Fruit fly (Drosophila melanogaster) whole organism, embryonic: ENCODE measurements around the gene Sgsh.

Experiments used
- ATbp ChIP-seq: fragments of 200-800 bp; sonication (Bioruptor generic); optimal IDR thresholded peaks from 2 replicates; lab custom pipeline; 2017; ENCODE audit warnings: missing biosample characterization, mild to moderate bottlenecking, missing genetic modification characterization, missing genetic modification reagents
- Atf6 ChIP-seq: fragments of 200-800 bp; sonication (Bioruptor generic); IDR thresholded peaks from 2 replicates; pipeline ENCODE4 v1.3.6; 2022; ENCODE audit warnings: missing biosample characterization, missing genetic modification characterization
- CG12769 ChIP-seq: fragments of 200-800 bp; sonication (Bioruptor generic); optimal IDR thresholded peaks from 2 replicates; lab custom pipeline; 2019; ENCODE audit warnings: missing biosample characterization, mild to moderate bottlenecking, missing genetic modification characterization, moderate library complexity
- CG13123 ChIP-seq: fragments of 200-800 bp; sonication (Bioruptor generic); optimal IDR thresholded peaks from 2 replicates; lab custom pipeline; 2016; ENCODE audit warnings: missing biosample characterization, missing genetic modification characterization
- CG14710 ChIP-seq: fragments of 200-800 bp; sonication (Bioruptor generic); optimal IDR thresholded peaks from 3 replicates; lab custom pipeline; 2019; ENCODE audit warnings: missing biosample characterization, mild to moderate bottlenecking, missing genetic modification characterization, moderate library complexity
- CG1603 ChIP-seq: fragments of 200-800 bp; sonication (Bioruptor generic); optimal IDR thresholded peaks from 2 replicates; lab custom pipeline; 2019; ENCODE audit warnings: missing biosample characterization, mild to moderate bottlenecking, missing genetic modification characterization, moderate library complexity
- CG3163 ChIP-seq: fragments of 200-800 bp; sonication (Bioruptor generic); optimal IDR thresholded peaks from 3 replicates; lab custom pipeline; 2016; ENCODE audit warnings: missing biosample characterization, missing genetic modification characterization
- CG34422 ChIP-seq: fragments of 200-800 bp; sonication (Bioruptor generic); IDR thresholded peaks from 3 replicates; pipeline ENCODE4 v1.3.6; 2022; ENCODE audit warnings: missing biosample characterization, missing genetic modification characterization
- CG6791 ChIP-seq: fragments of 200-800 bp; sonication (Bioruptor generic); IDR thresholded peaks from 3 replicates; pipeline ENCODE4 v1.3.6; 2022; ENCODE audit warnings: missing biosample characterization, missing genetic modification characterization; ENCODE audit not compliant: partially characterized antibody
- CG8281 ChIP-seq: fragments of 200-800 bp; sonication (Bioruptor generic); optimal IDR thresholded peaks from 2 replicates; lab custom pipeline; 2018; ENCODE audit warnings: missing biosample characterization, mild to moderate bottlenecking, missing genetic modification characterization, moderate library complexity
- CG8290 ChIP-seq, 3 experiments: fragments of 200-800 bp; sonication (Bioruptor generic); optimal IDR thresholded peaks; 2 replicates each; lab custom pipeline; 2016 to 2019; ENCODE audit warnings: missing biosample characterization in 3 of 3, missing genetic modification characterization in 3 of 3, mild to moderate bottlenecking in 2 of 3, moderate library complexity in 1 of 3
- Chrac-16 ChIP-seq: fragments of 200-800 bp; sonication (Bioruptor generic); optimal IDR thresholded peaks from 3 replicates; lab custom pipeline; 2016; ENCODE audit warnings: missing biosample characterization, missing genetic modification characterization
- Dbx ChIP-seq: fragments of 200-800 bp; sonication (Bioruptor generic); IDR thresholded peaks from 3 replicates; pipeline ENCODE4 v1.3.6; 2022; ENCODE audit warnings: missing biosample characterization, missing genetic modification characterization
- Dref ChIP-seq: fragments of 200-800 bp; sonication (Bioruptor generic); IDR thresholded peaks from 2 replicates; pipeline ENCODE4 v1.3.6; 2022; ENCODE audit warnings: missing biosample characterization, missing genetic modification characterization
- E2f1 ChIP-seq: fragments of 200-800 bp; sonication (Bioruptor generic); IDR thresholded peaks from 2 replicates; pipeline ENCODE4 v1.3.6; 2022; ENCODE audit warnings: missing biosample characterization, missing genetic modification characterization
- Elba2 ChIP-seq: fragments of 200-800 bp; sonication (Bioruptor generic); optimal IDR thresholded peaks from 3 replicates; lab custom pipeline; 2016; ENCODE audit warnings: missing biosample characterization, missing genetic modification characterization
- HmgZ ChIP-seq: fragments of 200-800 bp; sonication (Bioruptor generic); optimal IDR thresholded peaks from 2 replicates; lab custom pipeline; 2018; ENCODE audit warnings: missing biosample characterization, mild to moderate bottlenecking, missing genetic modification characterization
- Lhr ChIP-seq: fragments of 200-800 bp; sonication (Bioruptor generic); optimal IDR thresholded peaks from 3 replicates; lab custom pipeline; 2017; ENCODE audit warnings: mild to moderate bottlenecking, missing biosample characterization, missing genetic modification reagents, missing genetic modification characterization
- Max ChIP-seq: fragments of 200-800 bp; sonication (Bioruptor generic); optimal IDR thresholded peaks from 2 replicates; lab custom pipeline; 2016; ENCODE audit warnings: missing biosample characterization, mild to moderate bottlenecking, missing genetic modification characterization
- Med ChIP-seq: fragments of 200-800 bp; sonication (Bioruptor generic); peaks from one replicate; lab custom pipeline; 2016; ENCODE audit warnings: missing biosample characterization, missing genetic modification characterization, mild to moderate bottlenecking, inconsistent platforms, moderate library complexity
- Mrtf ChIP-seq: fragments of 200-800 bp; sonication (Bioruptor generic); IDR thresholded peaks from 3 replicates; pipeline ENCODE4 v1.3.6; 2022; ENCODE audit warnings: missing biosample characterization, missing genetic modification characterization
- Nf-YA ChIP-seq: fragments of 200-800 bp; sonication (Bioruptor generic); IDR thresholded peaks from 2 replicates; pipeline ENCODE4 v1.3.6; 2022; ENCODE audit warnings: missing biosample characterization, missing genetic modification characterization
- Nf-YB ChIP-seq: fragments of 200-800 bp; sonication (Bioruptor generic); optimal IDR thresholded peaks from 3 replicates; lab custom pipeline; 2019; ENCODE audit warnings: missing biosample characterization, mild to moderate bottlenecking, missing genetic modification characterization, moderate library complexity
- Rfx ChIP-seq: fragments of 200-800 bp; sonication (Bioruptor generic); IDR thresholded peaks from 2 replicates; pipeline ENCODE4 v1.3.6; 2022; ENCODE audit warnings: missing biosample characterization, missing genetic modification characterization
- Stat92E ChIP-seq, 3 experiments: fragments of >200 bp in 2 of 3; fragments of 200-800 bp in 1 of 3; sonication (Bioruptor generic) in 1 of 3; optimal IDR thresholded peaks; 2 replicates each; lab custom pipeline; 2017 to 2019; ENCODE audit warnings: missing biosample characterization in 3 of 3, missing genetic modification characterization in 3 of 3, mild to moderate bottlenecking in 1 of 3, moderate library complexity in 1 of 3
- Trl ChIP-seq, 3 experiments: fragments of >200 bp in 2 of 3; fragments of 200-800 bp in 1 of 3; sonication (Bioruptor generic) in 1 of 3; optimal IDR thresholded peaks; 2 replicates in 1 of 3; 3 replicates in 2 of 3; lab custom pipeline; 2016 to 2017; ENCODE audit warnings: missing biosample characterization in 1 of 3, missing genetic modification characterization in 1 of 3
- ato ChIP-seq: fragments of 200-800 bp; sonication (Bioruptor generic); IDR thresholded peaks from 2 replicates; pipeline ENCODE4 v1.3.6; 2022; ENCODE audit warnings: missing biosample characterization, missing genetic modification characterization; ENCODE audit not compliant: partially characterized antibody
- bsh ChIP-seq, 2 experiments: fragments of 200-800 bp; sonication (Bioruptor generic); optimal IDR thresholded peaks; 2 replicates each; lab custom pipeline; 2017 to 2018; ENCODE audit warnings: mild to moderate bottlenecking in 2 of 2, missing biosample characterization in 2 of 2, missing genetic modification characterization in 2 of 2, moderate library complexity in 1 of 2
- caup ChIP-seq: fragments of 200-800 bp; sonication (Bioruptor generic); optimal IDR thresholded peaks from 3 replicates; lab custom pipeline; 2017; ENCODE audit warnings: missing biosample characterization, mild to moderate bottlenecking, missing genetic modification characterization, moderate library complexity; ENCODE audit not compliant: severe bottlenecking
- chinmo ChIP-seq: fragments of 200-800 bp; sonication (Bioruptor generic); IDR thresholded peaks from 4 replicates; pipeline ENCODE4 v1.3.6; 2022; ENCODE audit warnings: missing biosample characterization, missing genetic modification characterization; ENCODE audit not compliant: partially characterized antibody
- ci ChIP-seq: fragments of 200-800 bp; sonication (Bioruptor generic); IDR thresholded peaks from 3 replicates; pipeline ENCODE4 v1.3.6; 2022; ENCODE audit warnings: missing biosample characterization, missing genetic modification characterization
- crp ChIP-seq, 2 experiments: fragments of 200-800 bp; sonication (Bioruptor generic); optimal IDR thresholded peaks; 2 replicates in 1 of 2; 3 replicates in 1 of 2; lab custom pipeline; 2017; ENCODE audit warnings: missing biosample characterization in 2 of 2, missing genetic modification characterization in 2 of 2, mild to moderate bottlenecking in 1 of 2, moderate library complexity in 1 of 2
- fd96Cb ChIP-seq: fragments of 200-800 bp; sonication (Bioruptor generic); optimal IDR thresholded peaks from 2 replicates; lab custom pipeline; 2018; ENCODE audit warnings: missing biosample characterization, mild to moderate bottlenecking, missing genetic modification characterization, moderate library complexity
- gsb-n ChIP-seq: fragments of 200-800 bp; sonication (Bioruptor generic); optimal IDR thresholded peaks from 3 replicates; lab custom pipeline; 2018; ENCODE audit warnings: missing biosample characterization, mild to moderate bottlenecking, missing genetic modification characterization
- ind ChIP-seq: fragments of 200-800 bp; sonication (Bioruptor generic); optimal IDR thresholded peaks from 3 replicates; lab custom pipeline; 2016; ENCODE audit warnings: missing biosample characterization, missing genetic modification characterization
- kah ChIP-seq: fragments of 200-800 bp; sonication (Bioruptor generic); optimal IDR thresholded peaks from 2 replicates; lab custom pipeline; 2018; ENCODE audit warnings: missing biosample characterization, mild to moderate bottlenecking, missing genetic modification characterization
- lilli ChIP-seq: fragments of 200-800 bp; sonication (Bioruptor generic); optimal IDR thresholded peaks from 3 replicates; lab custom pipeline; 2016; ENCODE audit warnings: missing biosample characterization, missing genetic modification characterization
- nom ChIP-seq: fragments of 200-800 bp; sonication (Bioruptor generic); optimal IDR thresholded peaks from 2 replicates; lab custom pipeline; 2017; ENCODE audit warnings: missing biosample characterization, missing genetic modification characterization, mild to moderate bottlenecking, moderate library complexity, missing genetic modification reagents
- p53 ChIP-seq: fragments of 200-800 bp; sonication (Bioruptor generic); optimal IDR thresholded peaks from 2 replicates; lab custom pipeline; 2016; ENCODE audit warnings: missing biosample characterization, missing genetic modification characterization
- pan ChIP-seq, 4 experiments: fragments of >200 bp in 3 of 4; fragments of 200-800 bp in 1 of 4; sonication (Bioruptor generic) in 1 of 4; optimal IDR thresholded peaks in 3 of 4; IDR thresholded peaks in 1 of 4; 2 replicates each; pipeline versions ENCODE4 v1.3.6 to Lab custom; 2017 to 2022; ENCODE audit warnings: missing biosample characterization in 2 of 4, missing genetic modification characterization in 2 of 4, mixed read lengths in 1 of 4
- sens ChIP-seq: fragments of 200-800 bp; sonication (Bioruptor generic); peaks from one replicate; lab custom pipeline; 2016; ENCODE audit warnings: missing biosample characterization, missing genetic modification characterization
- shn ChIP-seq: fragments of 200-800 bp; sonication (Bioruptor generic); optimal IDR thresholded peaks from 3 replicates; lab custom pipeline; 2016; ENCODE audit warnings: missing biosample characterization, missing genetic modification characterization
- slp2 ChIP-seq: fragments of 200-800 bp; sonication (Bioruptor generic); optimal IDR thresholded peaks from 2 replicates; lab custom pipeline; 2016; ENCODE audit warnings: missing biosample characterization, missing genetic modification characterization
- so ChIP-seq: fragments of 200-800 bp; sonication (Bioruptor generic); IDR thresholded peaks from 3 replicates; pipeline ENCODE4 v1.3.6; 2022; ENCODE audit warnings: missing biosample characterization, missing genetic modification characterization
- yki ChIP-seq: fragments of >200 bp; optimal IDR thresholded peaks from 3 replicates; lab custom pipeline; 2018

The Sgsh gene

DNA sequence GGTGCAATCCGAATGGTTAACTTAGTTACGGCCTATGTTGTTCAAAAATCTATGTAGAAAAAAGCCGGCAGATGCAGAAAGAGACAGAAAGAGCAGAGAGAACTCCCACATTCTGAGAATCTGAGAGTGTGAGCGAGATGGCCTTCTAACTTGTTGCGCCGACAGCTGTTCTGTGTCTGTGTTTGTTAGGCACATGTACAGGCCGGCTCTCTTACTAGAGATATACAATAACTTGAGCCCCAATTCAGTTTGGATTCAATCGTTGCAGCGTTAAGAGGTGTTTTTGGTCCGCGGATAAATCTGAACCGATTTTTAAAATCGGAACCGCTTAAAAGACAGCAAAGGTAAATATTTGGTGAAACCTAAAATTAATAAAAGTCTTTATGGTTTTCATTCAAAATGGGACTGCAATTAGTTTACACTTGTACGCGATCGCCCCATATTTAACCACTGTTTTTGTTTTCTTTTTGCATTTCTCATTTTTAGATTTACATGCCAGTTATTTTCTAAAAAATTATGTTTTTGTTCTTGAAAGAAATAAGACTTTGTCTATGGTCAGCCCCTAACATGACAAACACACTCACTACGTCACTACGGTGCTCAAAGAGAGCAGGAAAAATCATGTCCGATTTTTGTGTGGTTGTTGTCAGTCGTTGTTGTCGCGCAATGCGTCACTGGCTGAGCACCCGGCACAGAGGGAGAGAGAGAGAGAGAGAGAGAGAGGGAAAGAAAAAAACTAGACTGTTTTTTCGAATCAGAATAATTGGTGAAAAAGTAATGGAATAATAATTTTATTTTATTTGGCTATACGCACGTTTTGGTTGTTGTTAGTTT, 11.3 kb upstream of the Sgsh start (continued):
- peak; percentile 39; the same call in 1 of the 3 replicates for TF ChIP-seq CG6791
- TF ChIP-seq shn (GFP tag; lab: Kevin White, UChicago): peak; percentile 10
- TF ChIP-seq Mrtf (GFP tag; lab: Robert Waterston, UW): no peak
- TF ChIP-seq CG12769 (tag; lab: Kevin White, UChicago): no peak
- TF ChIP-seq Dref: no peak
- no peak for TF ChIP-seq Chrac-16 (GFP tag; lab: Kevin White, UChicago)
- no peak for TF ChIP-seq Stat92E (GFP tag; optimal IDR thresholded peaks at IDR 0.05; lab: Kevin White, UChicago)
- TF ChIP-seq E2f1 (GFP tag; lab: Robert Waterston, UW): no peak
- peak in 1 of 2 experiments; percentile 54 for TF ChIP-seq crp (GFP tag; optimal IDR thresholded peaks at IDR 0.05; lab: Kevin White, UChicago)
- no peak for TF ChIP-seq ind (GFP tag; lab: Kevin White, UChicago)
- TF ChIP-seq Dbx (GFP tag; lab: Robert Waterston, UW): no peak
- TF ChIP-seq CG13123: no peak
- no peak for TF ChIP-seq Max (GFP tag; lab: Kevin White, UChicago)
- TF ChIP-seq ato: 0 out of 2 replicates have a peak, but pooled peaks have one; percentile 9
- no peak for TF ChIP-seq fd96Cb (tag; lab: Kevin White, UChicago)

DNA sequence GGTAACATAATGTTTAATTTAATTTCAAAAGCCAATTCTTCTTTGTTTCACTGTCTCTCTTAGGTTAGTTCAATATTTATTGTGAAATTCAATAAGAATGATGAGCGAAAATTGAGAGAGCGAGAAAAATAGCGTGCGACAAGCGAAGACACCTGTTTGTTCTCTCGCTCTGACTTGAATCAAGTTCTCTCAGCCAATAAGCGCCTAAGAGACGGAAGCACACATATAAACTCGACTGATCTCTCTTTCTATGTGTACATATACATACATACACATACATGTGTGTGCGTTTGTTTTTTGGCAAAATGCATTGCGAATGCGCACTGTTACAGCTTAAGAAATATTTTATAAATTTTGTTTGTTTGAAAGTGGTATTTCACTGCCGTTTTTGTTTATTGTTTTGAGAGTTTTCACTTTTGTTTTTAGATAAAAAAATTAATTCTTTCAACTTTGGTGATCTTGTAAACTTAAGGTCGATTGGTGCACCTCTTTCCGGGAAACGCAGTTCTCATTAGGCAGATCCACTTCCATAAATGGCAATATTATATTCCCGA, 10.6 kb upstream of the Sgsh start:
- TF ChIP-seq nom (GFP tag; lab: Kevin White, UChicago) (peak; percentile 4), lilli (GFP tag; lab: Kevin White, UChicago) (no peak), CG3163 (GFP tag; lab: Kevin White, UChicago) (peak; percentile 3), so (GFP tag; lab: Robert Waterston, UW) (0 out of 3 replicates have a peak, but pooled peaks have one; percentile 36), CG1603 (peak; percentile 19), kah (GFP tag; lab: Kevin White, UChicago) (peak; percentile 84), Atf6 (GFP tag; lab: Robert Waterston, UW) (peak; percentile 45; the same call in 1 of the 2 replicates), HmgZ (tag; lab: Kevin White, UChicago) (peak; percentile 31), yki (lab: Kevin White, UChicago) (peak; percentile 8), Lhr (no peak), CG8290 (GFP tag; optimal IDR thresholded peaks at IDR 0.05; lab: Kevin White, UChicago) (no peak), CG8290 (tag; optimal IDR thresholded peaks at IDR 0.05; lab: Kevin White, UChicago) (peak in 1 of 2 experiments; percentile 2), CG34422 (peak; percentile 12; the same call in 1 of the 3 replicates), p53 (GFP tag; lab: Kevin White, UChicago) (no peak), ci (GFP tag; lab: Robert Waterston, UW) (peak; percentile 53; the same call in 1 of the 3 replicates), ATbp (GFP tag; lab: Kevin White, UChicago) (peak; percentile 49), bsh (GFP tag; optimal IDR thresholded peaks at IDR 0.05; lab: Kevin White, UChicago) (peak in 1 of 2 experiments; percentile 16), sens (GFP tag; lab: Kevin White, UChicago) (peak; percentile 55), Elba2 (GFP tag; lab: Kevin White, UChicago) (peak; percentile 92), Max (GFP tag; lab: Kevin White, UChicago) (peak; percentile 9), Rfx (GFP tag; lab: Robert Waterston, UW) (no peak), slp2 (no peak), gsb-n (tag; lab: Kevin White, UChicago) (peak; percentile 2), Nf-YB (peak; percentile 96), chinmo (GFP tag; lab: Robert Waterston, UW) (peak; percentile 45; the same call in 2 of the 4 replicates), caup (GFP tag; lab: Kevin White, UChicago) (no peak), CG8281 (tag; lab: Kevin White, UChicago) (peak; percentile 78), Nf-YA (GFP tag; lab: Robert Waterston, UW) (peak; percentile 55; the same call in 1 of the 2 replicates), Trl (optimal IDR thresholded peaks at IDR 0.05; lab: Kevin White, UChicago) (peak; percentile 58 to 76), Trl (GFP tag; optimal IDR thresholded peaks at IDR 0.05; lab: Kevin White, UChicago) (no peak), pan (optimal IDR thresholded peaks at IDR 0.05; lab: Kevin White, UChicago) (no peak), pan (GFP tag; optimal IDR thresholded peaks at IDR 0.05 in 1 of 2, IDR thresholded peaks at IDR 0.05 in 1 of 2) (peak in 1 of 2 experiments; percentile 45), CG14710 (peak; percentile 8), Med (GFP tag; lab: Kevin White, UChicago) (peak; percentile 57)
